Fruit fly (Drosophila melanogaster) S2 (cell line): ENCODE measurements around the gene Mst57Dc.

Experiments
- CG8478 ChIP-seq: fragments of >200 bp; optimal IDR thresholded peaks from 2 replicates; lab custom pipeline; 2018
- CTCF ChIP-seq, 2 experiments: fragments of >200 bp; optimal IDR thresholded peaks; 2 replicates each; lab custom pipeline; 2018

DNA sequence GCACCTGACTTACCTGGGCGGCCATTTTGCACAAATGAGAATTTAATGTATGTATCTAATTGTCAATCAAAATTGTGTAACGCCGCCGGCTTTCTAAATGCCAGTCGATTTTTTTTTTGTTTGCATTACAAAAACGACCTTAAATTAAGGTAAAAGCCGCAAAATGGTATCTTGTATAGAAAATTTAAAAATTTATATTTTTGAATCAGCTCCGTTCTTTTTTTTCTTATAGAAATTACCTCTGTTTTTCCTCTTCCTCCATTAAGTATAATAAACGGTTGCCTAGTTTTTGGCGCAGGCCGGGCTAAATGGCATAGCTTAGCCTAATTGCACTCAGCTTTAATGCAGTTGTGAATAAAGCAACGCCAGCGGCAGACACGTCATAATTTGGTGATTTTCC lies 42.3 kb downstream of the Mst57Dc start, which contains the start of gene CG4960:
- no peak for TF ChIP-seq CTCF (optimal IDR thresholded peaks at IDR 0.05; lab: Kevin White, UChicago)
- no peak for TF ChIP-seq CG8478 (lab: Kevin White, UChicago)
